Worm (Caenorhabditis elegans) whole organism, late embryonic: ENCODE measurements around the gene C47E8.4.

ENCODE experiments used
- Y22D7AL.16 ChIP-seq: sonication (generic microtip); optimal IDR thresholded peaks from 2 replicates; lab custom pipeline; 2016; ENCODE audit warnings: missing genetic modification characterization, missing compliant biosample characterization
- ama-1 ChIP-seq: fragments of 150-350 bp; optimal IDR thresholded peaks from 2 replicates; lab custom pipeline; 2014
- ceh-19 ChIP-seq: fragments of 200-800 bp; sonication (Bioruptor generic); optimal IDR thresholded peaks from 2 replicates; lab custom pipeline; 2018; ENCODE audit warnings: mild to moderate bottlenecking, missing genetic modification characterization, missing compliant biosample characterization
- ceh-48 ChIP-seq: sonication (generic microtip); optimal IDR thresholded peaks from 2 replicates; lab custom pipeline; 2016; ENCODE audit warnings: missing genetic modification characterization, inconsistent platforms, missing compliant biosample characterization
- dmd-4 ChIP-seq: sonication (generic microtip); optimal IDR thresholded peaks from 2 replicates; lab custom pipeline; 2016; ENCODE audit warnings: borderline replicate concordance, missing genetic modification characterization, missing compliant biosample characterization
- elt-2 ChIP-seq: sonication (generic microtip); optimal IDR thresholded peaks from 2 replicates; lab custom pipeline; 2016; ENCODE audit warnings: missing genetic modification reagents, missing genetic modification characterization, missing compliant biosample characterization
- ets-4 ChIP-seq: sonication (generic microtip); optimal IDR thresholded peaks from 2 replicates; lab custom pipeline; 2016; ENCODE audit warnings: missing genetic modification characterization, missing compliant biosample characterization
- fkh-10 ChIP-seq: fragments of 150-350 bp; optimal IDR thresholded peaks from 2 replicates; lab custom pipeline; 2014; ENCODE audit warnings: missing biosample characterization, missing genetic modification reagents, missing genetic modification characterization
- gmeb-2 ChIP-seq: sonication (generic microtip); optimal IDR thresholded peaks from 2 replicates; lab custom pipeline; 2016; ENCODE audit warnings: missing genetic modification characterization, inconsistent platforms, missing compliant biosample characterization
- nhr-11 ChIP-seq: fragments of 150-350 bp; optimal IDR thresholded peaks from 2 replicates; lab custom pipeline; 2014; ENCODE audit warnings: missing biosample characterization, missing genetic modification characterization
- pag-3 ChIP-seq: sonication (generic microtip); optimal IDR thresholded peaks from 2 replicates; lab custom pipeline; 2016; ENCODE audit warnings: missing compliant biosample characterization, missing genetic modification characterization, borderline replicate concordance
- pha-4 ChIP-seq: fragments of 150-350 bp; optimal IDR thresholded peaks from 2 replicates; lab custom pipeline; 2018; ENCODE audit warnings: missing biosample characterization, missing genetic modification reagents, missing genetic modification characterization

DNA sequence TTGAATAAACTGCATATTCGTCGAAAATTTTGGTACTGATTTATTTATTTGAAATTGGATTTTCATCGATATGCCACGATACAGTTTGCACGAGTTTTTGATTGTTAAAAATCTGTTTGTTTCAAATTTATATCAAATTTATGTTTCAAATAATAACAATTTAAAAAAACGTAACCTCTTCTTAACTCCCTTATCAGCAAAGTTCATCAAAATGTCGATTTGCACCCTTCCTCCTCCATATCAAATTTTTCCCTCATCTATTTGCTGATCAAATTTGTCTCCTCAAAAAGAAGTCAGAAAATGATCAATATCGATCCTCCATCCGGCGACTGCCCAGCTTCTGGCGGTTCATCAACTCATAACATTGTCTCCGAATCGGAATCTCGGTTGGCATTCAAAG lies 25.8 kb upstream of the C47E8.4 start, which contains the start of gene ssp-33:
- no peak for TF ChIP-seq pag-3 (tag; lab: Kevin White, UChicago)
- TF ChIP-seq ama-1 (lab: Kevin White, UChicago) = no peak
- no peak for TF ChIP-seq ceh-48 (tag; lab: Kevin White, UChicago)
- no peak for TF ChIP-seq Y22D7AL.16 (tag; lab: Kevin White, UChicago)
- no peak for TF ChIP-seq elt-2 (tag; lab: Kevin White, UChicago)
- TF ChIP-seq fkh-10 (GFP tag; lab: Kevin White, UChicago) = no peak
- TF ChIP-seq dmd-4 (tag; lab: Kevin White, UChicago) = no peak
- TF ChIP-seq pha-4 (tag; lab: Kevin White, UChicago) = no peak
- no peak for TF ChIP-seq nhr-11 (tag; lab: Kevin White, UChicago)
- TF ChIP-seq gmeb-2 = no peak
- no peak for TF ChIP-seq ceh-19 (GFP tag; lab: Kevin White, UChicago)
- TF ChIP-seq ets-4 (tag; lab: Kevin White, UChicago) = no peak
